Fruit fly (Drosophila melanogaster) whole organism, adult: ENCODE data around the gene tsh.

Source experiments
- CG11617 ChIP-seq: fragments of 200-800 bp; sonication (Bioruptor generic); optimal IDR thresholded peaks from 2 replicates; lab custom pipeline; 2017; ENCODE audit warnings: mild to moderate bottlenecking, missing biosample characterization, missing genetic modification reagents, missing genetic modification characterization
- CG12768 ChIP-seq: fragments of 200-800 bp; sonication (Bioruptor generic); optimal IDR thresholded peaks from 2 replicates; lab custom pipeline; 2017; ENCODE audit warnings: missing biosample characterization, missing genetic modification characterization, mild to moderate bottlenecking, moderate library complexity, missing genetic modification reagents
- CG14711 ChIP-seq: fragments of 200-800 bp; sonication (Bioruptor generic); optimal IDR thresholded peaks from 2 replicates; lab custom pipeline; 2018; ENCODE audit warnings: missing biosample characterization, mild to moderate bottlenecking, missing genetic modification characterization, moderate library complexity
- CG1620 ChIP-seq: fragments of 200-800 bp; sonication (Bioruptor generic); optimal IDR thresholded peaks from 2 replicates; lab custom pipeline; 2016; ENCODE audit warnings: missing biosample characterization, missing genetic modification characterization
- CG33017 ChIP-seq: fragments of 200-800 bp; sonication (Bioruptor generic); optimal IDR thresholded peaks from 2 replicates; lab custom pipeline; 2018; ENCODE audit warnings: missing biosample characterization, mild to moderate bottlenecking, missing genetic modification characterization, moderate library complexity
- CG5204 ChIP-seq: fragments of 200-800 bp; sonication (Bioruptor generic); optimal IDR thresholded peaks from 2 replicates; lab custom pipeline; 2016; ENCODE audit warnings: missing biosample characterization, missing genetic modification characterization
- CG7045 ChIP-seq: fragments of 200-800 bp; sonication (Bioruptor generic); optimal IDR thresholded peaks from 2 replicates; lab custom pipeline; 2017; ENCODE audit warnings: missing biosample characterization, mild to moderate bottlenecking, missing genetic modification characterization
- CG7101 ChIP-seq: fragments of 200-800 bp; sonication (Bioruptor generic); optimal IDR thresholded peaks from 2 replicates; lab custom pipeline; 2018; ENCODE audit warnings: missing biosample characterization, mild to moderate bottlenecking, missing genetic modification characterization, moderate library complexity
- Clk ChIP-seq: fragments of 200-800 bp; sonication (Bioruptor generic); optimal IDR thresholded peaks from 2 replicates; lab custom pipeline; 2017; ENCODE audit warnings: missing biosample characterization, missing genetic modification characterization
- Crg-1 ChIP-seq: fragments of 200-800 bp; sonication (Bioruptor generic); optimal IDR thresholded peaks from 2 replicates; lab custom pipeline; 2016; ENCODE audit warnings: missing biosample characterization, missing genetic modification characterization
- Hr96 ChIP-seq: fragments of 200-800 bp; sonication (Bioruptor generic); optimal IDR thresholded peaks from 2 replicates; lab custom pipeline; 2016; ENCODE audit warnings: missing biosample characterization, missing genetic modification characterization
- Mnt ChIP-seq: fragments of 200-800 bp; sonication (Bioruptor generic); optimal IDR thresholded peaks from 2 replicates; lab custom pipeline; 2016; ENCODE audit warnings: missing biosample characterization, mild to moderate bottlenecking, missing genetic modification characterization
- bab1 ChIP-seq: fragments of 200-800 bp; sonication (Bioruptor generic); optimal IDR thresholded peaks from 3 replicates; lab custom pipeline; 2019; ENCODE audit warnings: missing biosample characterization, mild to moderate bottlenecking, missing genetic modification characterization, moderate library complexity
- cic ChIP-seq: fragments of 200-800 bp; sonication (Bioruptor generic); optimal IDR thresholded peaks from 2 replicates; lab custom pipeline; 2017; ENCODE audit warnings: missing biosample characterization, mild to moderate bottlenecking, missing genetic modification characterization, moderate library complexity
- cnc ChIP-seq, 2 experiments: fragments of >200 bp; optimal IDR thresholded peaks; 2 replicates each; lab custom pipeline; 2017
- kay ChIP-seq: fragments of 200-800 bp; sonication (Bioruptor generic); peaks from one replicate; lab custom pipeline; 2016; ENCODE audit warnings: missing biosample characterization, missing genetic modification characterization, borderline replicate concordance
- ovo ChIP-seq: fragments of 200-800 bp; sonication (Bioruptor generic); optimal IDR thresholded peaks from 2 replicates; lab custom pipeline; 2016; ENCODE audit warnings: missing biosample characterization, missing genetic modification characterization
- pad ChIP-seq: fragments of 200-800 bp; sonication (Bioruptor generic); optimal IDR thresholded peaks from 3 replicates; lab custom pipeline; 2017; ENCODE audit warnings: missing biosample characterization, missing genetic modification characterization, mild to moderate bottlenecking, moderate library complexity, missing genetic modification reagents
- tj ChIP-seq: fragments of 200-800 bp; sonication (Bioruptor generic); optimal IDR thresholded peaks from 3 replicates; lab custom pipeline; 2017; ENCODE audit warnings: missing biosample characterization, mild to moderate bottlenecking, missing genetic modification characterization, moderate library complexity
- toe ChIP-seq: fragments of 200-800 bp; sonication (Bioruptor generic); optimal IDR thresholded peaks from 2 replicates; lab custom pipeline; 2016; ENCODE audit warnings: missing biosample characterization, missing genetic modification characterization

Gene tsh

dm6 chr2L:21843783-21844182 is 15.4 kb downstream of the tsh start:
- TF ChIP-seq cic (GFP tag; lab: Kevin White, UChicago) (no peak), CG5204 (GFP tag; lab: Kevin White, UChicago) (no peak), ovo (no peak), CG14711 (no peak), bab1 (GFP tag; lab: Kevin White, UChicago) (no peak), CG12768 (no peak), pad (GFP tag; lab: Kevin White, UChicago) (no peak), tj (GFP tag; lab: Kevin White, UChicago) (no peak), cnc (optimal IDR thresholded peaks at IDR 0.05; lab: Kevin White, UChicago) (no peak), CG11617 (GFP tag; lab: Kevin White, UChicago) (no peak), toe (GFP tag; lab: Kevin White, UChicago) (no peak), Mnt (no peak), CG7101 (tag; lab: Kevin White, UChicago) (no peak), Clk (no peak), Crg-1 (GFP tag; lab: Kevin White, UChicago) (no peak)

- TF ChIP-seq pad (GFP tag; lab: Kevin White, UChicago) (peak; percentile 36), Crg-1 (GFP tag; lab: Kevin White, UChicago) (no peak), bab1 (GFP tag; lab: Kevin White, UChicago) (peak; percentile 8), cnc (optimal IDR thresholded peaks at IDR 0.05; lab: Kevin White, UChicago) (no peak)
Measured at dm6 chr2L:21846374-21847297, 18.2 kb downstream of the tsh start.

- TF ChIP-seq Hr96 (GFP tag; lab: Kevin White, UChicago) = no peak
- no peak for TF ChIP-seq toe (GFP tag; lab: Kevin White, UChicago)
- TF ChIP-seq tj (GFP tag; lab: Kevin White, UChicago) = peak; percentile 27
- no peak for TF ChIP-seq CG11617 (GFP tag; lab: Kevin White, UChicago)
- TF ChIP-seq Crg-1 (GFP tag; lab: Kevin White, UChicago) = no peak
- TF ChIP-seq CG33017 (tag; lab: Kevin White, UChicago) = no peak
Measured at dm6 chr2L:21847335-21847734, 18.9 kb downstream of the tsh start.

- TF ChIP-seq Crg-1 (GFP tag; lab: Kevin White, UChicago) (no peak), CG1620 (GFP tag; lab: Kevin White, UChicago) (no peak), Clk (no peak), CG33017 (tag; lab: Kevin White, UChicago) (no peak), CG5204 (GFP tag; lab: Kevin White, UChicago) (no peak), cic (GFP tag; lab: Kevin White, UChicago) (no peak), CG7045 (GFP tag; lab: Kevin White, UChicago) (no peak), Hr96 (GFP tag; lab: Kevin White, UChicago) (no peak)
Measured at dm6 chr2L:21849699-21850098, 21.3 kb downstream of the tsh start.

- TF ChIP-seq toe (GFP tag; lab: Kevin White, UChicago) (no peak), cnc (optimal IDR thresholded peaks at IDR 0.05; lab: Kevin White, UChicago) (no peak), pad (GFP tag; lab: Kevin White, UChicago) (no peak), CG33017 (tag; lab: Kevin White, UChicago) (no peak), Mnt (no peak), CG7101 (tag; lab: Kevin White, UChicago) (no peak), tj (GFP tag; lab: Kevin White, UChicago) (no peak), CG14711 (no peak), Crg-1 (GFP tag; lab: Kevin White, UChicago) (no peak), CG12768 (no peak)
Measured at dm6 chr2L:21851454-21851853, 23.1 kb downstream of the tsh start.

dm6 chr2L:21853416-21853815 is 25.0 kb downstream of the tsh start:
- TF ChIP-seq Clk = no peak
- TF ChIP-seq CG12768 = no peak
- no peak for TF ChIP-seq Hr96 (GFP tag; lab: Kevin White, UChicago)

dm6 chr2L:21855064-21855463 is 26.7 kb downstream of the tsh start:
- no peak for TF ChIP-seq tj (GFP tag; lab: Kevin White, UChicago)
- TF ChIP-seq CG1620 (GFP tag; lab: Kevin White, UChicago) = no peak
- no peak for TF ChIP-seq cnc (optimal IDR thresholded peaks at IDR 0.05; lab: Kevin White, UChicago)
- no peak for TF ChIP-seq Clk
- no peak for TF ChIP-seq cic (GFP tag; lab: Kevin White, UChicago)
- no peak for TF ChIP-seq CG7045 (GFP tag; lab: Kevin White, UChicago)
- no peak for TF ChIP-seq pad (GFP tag; lab: Kevin White, UChicago)
- TF ChIP-seq ovo = no peak
- TF ChIP-seq Hr96 (GFP tag; lab: Kevin White, UChicago) = no peak
- TF ChIP-seq CG7101 (tag; lab: Kevin White, UChicago) = no peak
- no peak for TF ChIP-seq CG5204 (GFP tag; lab: Kevin White, UChicago)
- TF ChIP-seq Crg-1 (GFP tag; lab: Kevin White, UChicago) = no peak
- TF ChIP-seq Mnt = no peak
- no peak for TF ChIP-seq CG11617 (GFP tag; lab: Kevin White, UChicago)
- TF ChIP-seq kay (GFP tag; lab: Kevin White, UChicago) = no peak
- no peak for TF ChIP-seq CG12768
